Fruit fly (Drosophila melanogaster) whole organism, embryonic: ENCODE results near the gene CG32713.
A peak's percentile ranks its signal among the peaks of the same experiment; 100 is the strongest.

ENCODE experiments used
- B-H1 ChIP-seq: fragments of 200-800 bp; sonication (Bioruptor generic); IDR thresholded peaks from 3 replicates; pipeline ENCODE4 v1.3.6; 2022; ENCODE audit warnings: missing biosample characterization, missing genetic modification characterization
- CG1024 ChIP-seq: fragments of 200-800 bp; sonication (Bioruptor generic); IDR thresholded peaks from 2 replicates; pipeline ENCODE4 v1.3.6; 2022; ENCODE audit warnings: missing biosample characterization, missing genetic modification characterization
- CG11247 ChIP-seq: fragments of 200-800 bp; sonication (Bioruptor generic); IDR thresholded peaks from 2 replicates; pipeline ENCODE4 v1.3.6; 2022; ENCODE audit warnings: missing biosample characterization, missing genetic modification characterization
- CG12744 ChIP-seq: fragments of 200-800 bp; sonication (Bioruptor generic); optimal IDR thresholded peaks from 2 replicates; lab custom pipeline; 2016; ENCODE audit warnings: missing biosample characterization, missing genetic modification characterization
- CG13424 ChIP-seq: fragments of 200-800 bp; sonication (Bioruptor generic); optimal IDR thresholded peaks from 2 replicates; lab custom pipeline; 2019; ENCODE audit warnings: missing biosample characterization, mild to moderate bottlenecking, missing genetic modification characterization, moderate library complexity
- CG16779 ChIP-seq: fragments of 200-800 bp; sonication (Bioruptor generic); IDR thresholded peaks from 2 replicates; pipeline ENCODE4 v1.3.6; 2022; ENCODE audit warnings: missing biosample characterization, missing genetic modification characterization
- CG2202 ChIP-seq: fragments of 200-800 bp; sonication (Bioruptor generic); optimal IDR thresholded peaks from 2 replicates; lab custom pipeline; 2018; ENCODE audit warnings: missing biosample characterization, mild to moderate bottlenecking, missing genetic modification characterization
- CG2678 ChIP-seq: fragments of 200-800 bp; sonication (Bioruptor generic); optimal IDR thresholded peaks from 3 replicates; lab custom pipeline; 2019; ENCODE audit warnings: missing biosample characterization, mild to moderate bottlenecking, missing genetic modification characterization, moderate library complexity
- CG33213 ChIP-seq: fragments of 200-800 bp; sonication (Bioruptor generic); optimal IDR thresholded peaks from 3 replicates; lab custom pipeline; 2016; ENCODE audit warnings: missing biosample characterization, missing genetic modification characterization
- CG34422 ChIP-seq: fragments of 200-800 bp; sonication (Bioruptor generic); IDR thresholded peaks from 3 replicates; pipeline ENCODE4 v1.3.6; 2022; ENCODE audit warnings: missing biosample characterization, missing genetic modification characterization
- CG4424 ChIP-seq: fragments of 200-800 bp; sonication (Bioruptor generic); optimal IDR thresholded peaks from 3 replicates; lab custom pipeline; 2016; ENCODE audit warnings: missing biosample characterization, missing genetic modification characterization
- CG4707 ChIP-seq: fragments of 200-800 bp; sonication (Bioruptor generic); optimal IDR thresholded peaks from 2 replicates; lab custom pipeline; 2018; ENCODE audit warnings: missing biosample characterization, mild to moderate bottlenecking, missing genetic modification characterization, moderate library complexity
- CG5180 ChIP-seq: fragments of 200-800 bp; sonication (Bioruptor generic); optimal IDR thresholded peaks from 3 replicates; lab custom pipeline; 2017; ENCODE audit warnings: missing biosample characterization, missing genetic modification characterization, mild to moderate bottlenecking, moderate library complexity, missing genetic modification reagents
- CG7372 ChIP-seq: fragments of 200-800 bp; sonication (Bioruptor generic); IDR thresholded peaks from 2 replicates; pipeline ENCODE4 v1.3.6; 2022; ENCODE audit warnings: missing biosample characterization, missing genetic modification characterization
- CG8388 ChIP-seq: fragments of 200-800 bp; sonication (Bioruptor generic); optimal IDR thresholded peaks from 2 replicates; lab custom pipeline; 2019; ENCODE audit warnings: missing biosample characterization, mild to moderate bottlenecking, missing genetic modification characterization, moderate library complexity
- CG8924 ChIP-seq: fragments of 200-800 bp; optimal IDR thresholded peaks from 3 replicates; lab custom pipeline; 2019; ENCODE audit warnings: missing biosample characterization, mild to moderate bottlenecking, missing genetic modification characterization, moderate library complexity
- Doc3 ChIP-seq: fragments of 200-800 bp; sonication (Bioruptor generic); IDR thresholded peaks from 3 replicates; pipeline ENCODE4 v1.3.6; 2022; ENCODE audit warnings: missing biosample characterization, missing genetic modification characterization; ENCODE audit not compliant: partially characterized antibody
- HmgD ChIP-seq: fragments of 200-800 bp; sonication (Bioruptor generic); optimal IDR thresholded peaks from 3 replicates; lab custom pipeline; 2016; ENCODE audit warnings: missing biosample characterization, missing genetic modification characterization
- Hr51 ChIP-seq, 2 experiments: fragments of 200-800 bp; sonication (Bioruptor generic); optimal IDR thresholded peaks; 2 replicates in 1 of 2; 3 replicates in 1 of 2; lab custom pipeline; 2016 to 2018; ENCODE audit warnings: missing biosample characterization in 2 of 2, missing genetic modification characterization in 2 of 2, mild to moderate bottlenecking in 1 of 2, moderate library complexity in 1 of 2
- Jarid2 ChIP-seq: fragments of 200-800 bp; sonication (Bioruptor generic); optimal IDR thresholded peaks from 3 replicates; lab custom pipeline; 2017; ENCODE audit warnings: mild to moderate bottlenecking, missing biosample characterization, missing genetic modification reagents, missing genetic modification characterization
- Med ChIP-seq: fragments of 200-800 bp; sonication (Bioruptor generic); peaks from one replicate; lab custom pipeline; 2016; ENCODE audit warnings: missing biosample characterization, missing genetic modification characterization, mild to moderate bottlenecking, inconsistent platforms, moderate library complexity
- Meics ChIP-seq: fragments of 200-800 bp; sonication (Bioruptor generic); optimal IDR thresholded peaks from 2 replicates; lab custom pipeline; 2017; ENCODE audit warnings: missing biosample characterization, mild to moderate bottlenecking, missing genetic modification characterization
- Nf-YB ChIP-seq: fragments of 200-800 bp; sonication (Bioruptor generic); optimal IDR thresholded peaks from 3 replicates; lab custom pipeline; 2019; ENCODE audit warnings: missing biosample characterization, mild to moderate bottlenecking, missing genetic modification characterization, moderate library complexity
- Nf-YC ChIP-seq: fragments of 200-800 bp; optimal IDR thresholded peaks from 3 replicates; lab custom pipeline; 2019; ENCODE audit warnings: missing biosample characterization, mild to moderate bottlenecking, missing genetic modification characterization, moderate library complexity
- NfI ChIP-seq: fragments of 200-800 bp; sonication (Bioruptor generic); optimal IDR thresholded peaks from 3 replicates; lab custom pipeline; 2018; ENCODE audit warnings: missing biosample characterization, mild to moderate bottlenecking, missing genetic modification characterization, moderate library complexity
- Ptx1 ChIP-seq: fragments of 200-800 bp; sonication (Bioruptor generic); IDR thresholded peaks from 2 replicates; pipeline ENCODE4 v1.3.6; 2022; ENCODE audit warnings: missing biosample characterization, missing genetic modification characterization
- Ssrp ChIP-seq: fragments of 200-800 bp; sonication (Bioruptor generic); optimal IDR thresholded peaks from 2 replicates; lab custom pipeline; 2018; ENCODE audit warnings: missing biosample characterization, mild to moderate bottlenecking, missing genetic modification characterization, moderate library complexity
- Trl ChIP-seq, 3 experiments: fragments of >200 bp in 2 of 3; fragments of 200-800 bp in 1 of 3; sonication (Bioruptor generic) in 1 of 3; optimal IDR thresholded peaks; 2 replicates in 1 of 3; 3 replicates in 2 of 3; lab custom pipeline; 2016 to 2017; ENCODE audit warnings: missing biosample characterization in 1 of 3, missing genetic modification characterization in 1 of 3
- Usf ChIP-seq: fragments of 200-800 bp; sonication (Bioruptor generic); optimal IDR thresholded peaks from 2 replicates; lab custom pipeline; 2017; ENCODE audit warnings: missing genotype, missing biosample characterization, missing genetic modification characterization
- Xrp1 ChIP-seq: fragments of 200-800 bp; sonication (Bioruptor generic); IDR thresholded peaks from 2 replicates; pipeline ENCODE4 v1.3.6; 2022; ENCODE audit warnings: missing biosample characterization, missing genetic modification characterization
- YL-1 ChIP-seq: fragments of 200-800 bp; sonication (Bioruptor generic); optimal IDR thresholded peaks from 3 replicates; lab custom pipeline; 2017; ENCODE audit warnings: missing biosample characterization, mild to moderate bottlenecking, missing genetic modification characterization
- bcd ChIP-seq: fragments of 200-800 bp; sonication (Bioruptor generic); optimal IDR thresholded peaks from 2 replicates; lab custom pipeline; 2017; ENCODE audit warnings: missing biosample characterization, mild to moderate bottlenecking, missing genetic modification characterization
- corto ChIP-seq: fragments of 200-800 bp; sonication (Bioruptor generic); optimal IDR thresholded peaks from 2 replicates; lab custom pipeline; 2016; ENCODE audit warnings: missing biosample characterization, mild to moderate bottlenecking, missing genetic modification characterization, moderate library complexity
- crol ChIP-seq: fragments of 200-800 bp; sonication (Bioruptor generic); IDR thresholded peaks from 2 replicates; pipeline ENCODE4 v1.3.6; 2022; ENCODE audit warnings: missing biosample characterization, missing genetic modification characterization
- disco-r ChIP-seq: fragments of 200-800 bp; sonication (Bioruptor generic); optimal IDR thresholded peaks from 2 replicates; lab custom pipeline; 2016; ENCODE audit warnings: missing biosample characterization, missing genetic modification characterization
- eve ChIP-seq, 2 experiments: fragments of >200 bp; optimal IDR thresholded peaks; 2 replicates each; lab custom pipeline; 2017; ENCODE audit warnings: missing biosample characterization in 2 of 2, missing genetic modification characterization in 2 of 2
- fru ChIP-seq: fragments of >200 bp; optimal IDR thresholded peaks from 2 replicates; lab custom pipeline; 2017
- grau ChIP-seq: fragments of 200-800 bp; optimal IDR thresholded peaks from 3 replicates; lab custom pipeline; 2019; ENCODE audit warnings: missing biosample characterization, mild to moderate bottlenecking, missing genetic modification characterization, moderate library complexity
- hbn ChIP-seq: fragments of 200-800 bp; sonication (Bioruptor generic); IDR thresholded peaks from 2 replicates; pipeline ENCODE4 v1.3.6; 2022; ENCODE audit warnings: missing biosample characterization, missing genetic modification characterization; ENCODE audit not compliant: partially characterized antibody
- inv ChIP-seq: fragments of 200-800 bp; sonication (Bioruptor generic); IDR thresholded peaks from 2 replicates; pipeline ENCODE4 v1.3.6; 2022; ENCODE audit warnings: missing biosample characterization, missing genetic modification characterization; ENCODE audit not compliant: partially characterized antibody
- mirr ChIP-seq: fragments of 200-800 bp; sonication (Bioruptor generic); optimal IDR thresholded peaks from 3 replicates; lab custom pipeline; 2018; ENCODE audit warnings: missing biosample characterization, mild to moderate bottlenecking, missing genetic modification characterization
- nerfin-2 ChIP-seq: fragments of 200-800 bp; sonication (Bioruptor generic); IDR thresholded peaks from 2 replicates; pipeline ENCODE4 v1.3.6; 2022; ENCODE audit warnings: missing biosample characterization, missing genetic modification characterization; ENCODE audit not compliant: partially characterized antibody
- prd ChIP-seq, 3 experiments: fragments of >200 bp in 2 of 3; fragments of 200-800 bp in 1 of 3; sonication (Bioruptor generic) in 1 of 3; optimal IDR thresholded peaks in 2 of 3; IDR thresholded peaks in 1 of 3; 2 replicates in 2 of 3; 3 replicates in 1 of 3; pipeline versions ENCODE4 v1.3.6 to Lab custom; 2017 to 2022; ENCODE audit warnings: missing biosample characterization in 1 of 3, missing genetic modification characterization in 1 of 3
- tio ChIP-seq: fragments of 200-800 bp; sonication (Bioruptor generic); optimal IDR thresholded peaks from 2 replicates; lab custom pipeline; 2017; ENCODE audit warnings: missing biosample characterization, missing genetic modification characterization, inconsistent platforms
- tll ChIP-seq, 2 experiments: fragments of 200-800 bp in 1 of 2; fragments of >200 bp in 1 of 2; sonication (Bioruptor generic) in 1 of 2; optimal IDR thresholded peaks; 2 replicates each; lab custom pipeline; 2017 to 2019; ENCODE audit warnings: missing biosample characterization in 2 of 2, missing genetic modification characterization in 2 of 2, mild to moderate bottlenecking in 1 of 2, moderate library complexity in 1 of 2
- vnd ChIP-seq: fragments of 200-800 bp; sonication (Bioruptor generic); IDR thresholded peaks from 3 replicates; pipeline ENCODE4 v1.3.6; 2022; ENCODE audit warnings: missing biosample characterization, missing genetic modification characterization; ENCODE audit not compliant: partially characterized antibody
- vvl ChIP-seq: fragments of 200-800 bp; sonication (Bioruptor generic); IDR thresholded peaks from 2 replicates; pipeline ENCODE4 v1.3.6; 2022; ENCODE audit warnings: missing biosample characterization, missing genetic modification characterization

CG32713 gene

dm6 chrX:8410349-8411240 is 46.8 kb downstream of the CG32713 start (continued):
- no peak for TF ChIP-seq inv (GFP tag; lab: Robert Waterston, UW)
- TF ChIP-seq vvl (GFP tag; lab: Robert Waterston, UW): peak; percentile 22
- no peak for TF ChIP-seq CG4707
- no peak for TF ChIP-seq Nf-YC
- no peak for TF ChIP-seq CG2678
- no peak for TF ChIP-seq prd (optimal IDR thresholded peaks at IDR 0.05; lab: Kevin White, UChicago)
- TF ChIP-seq prd (GFP tag; IDR thresholded peaks at IDR 0.05; lab: Robert Waterston, UW): no peak
- no peak for TF ChIP-seq CG7372 (GFP tag; lab: Robert Waterston, UW)
- no peak for TF ChIP-seq vnd (GFP tag; lab: Robert Waterston, UW)
- peak; percentile 26; the same call in 1 of the 3 replicates for TF ChIP-seq CG34422 (GFP tag; lab: Robert Waterston, UW)
- no peak; the same call in 2 of the 3 replicates for TF ChIP-seq B-H1 (GFP tag; lab: Robert Waterston, UW)
- TF ChIP-seq grau (tag; lab: Kevin White, UChicago): no peak
- no peak for TF ChIP-seq Meics (GFP tag; lab: Kevin White, UChicago)
- no peak for TF ChIP-seq CG5180
- no peak for TF ChIP-seq Nf-YB
- TF ChIP-seq disco-r: no peak
- TF ChIP-seq Med (GFP tag; lab: Kevin White, UChicago): peak; percentile 47
- peak; percentile 96 to 98 for TF ChIP-seq Trl (optimal IDR thresholded peaks at IDR 0.05; lab: Kevin White, UChicago)
- peak; percentile 22 for TF ChIP-seq Trl (GFP tag; optimal IDR thresholded peaks at IDR 0.05; lab: Kevin White, UChicago)
- no peak for TF ChIP-seq CG8388 (GFP tag; lab: Kevin White, UChicago)
- TF ChIP-seq CG4424 (GFP tag; lab: Kevin White, UChicago): no peak
- no peak for TF ChIP-seq YL-1 (GFP tag; lab: Kevin White, UChicago)
- TF ChIP-seq Usf (GFP tag; lab: Kevin White, UChicago): no peak
- no peak for TF ChIP-seq CG8924 (tag; lab: Kevin White, UChicago)
- no peak for TF ChIP-seq nerfin-2
- peak; percentile 9 for TF ChIP-seq HmgD (GFP tag; lab: Kevin White, UChicago)
- no peak for TF ChIP-seq CG11247
- no peak for TF ChIP-seq hbn
- TF ChIP-seq bcd: no peak
- no peak for TF ChIP-seq CG12744 (GFP tag; lab: Kevin White, UChicago)
- no peak for TF ChIP-seq tio (GFP tag; lab: Kevin White, UChicago)
- TF ChIP-seq crol: no peak
- TF ChIP-seq CG16779 (GFP tag; lab: Robert Waterston, UW): 0 out of 2 replicates have a peak, but pooled peaks have one; percentile 9
- no peak for TF ChIP-seq Ptx1 (GFP tag; lab: Robert Waterston, UW)
- TF ChIP-seq Xrp1 (GFP tag; lab: Robert Waterston, UW): peak; percentile 6; the same call in 1 of the 2 replicates
- TF ChIP-seq mirr (GFP tag; lab: Kevin White, UChicago): no peak
- no peak for TF ChIP-seq Ssrp (tag; lab: Kevin White, UChicago)
- TF ChIP-seq CG13424 (tag; lab: Kevin White, UChicago): no peak
- no peak for TF ChIP-seq NfI (GFP tag; lab: Kevin White, UChicago)
- no peak for TF ChIP-seq CG33213 (GFP tag; lab: Kevin White, UChicago)
- no peak for TF ChIP-seq fru (lab: Kevin White, UChicago)
- no peak for TF ChIP-seq eve (GFP tag; optimal IDR thresholded peaks at IDR 0.05; lab: Kevin White, UChicago)
- no peak for TF ChIP-seq CG1024 (GFP tag; lab: Robert Waterston, UW)
- no peak for TF ChIP-seq Doc3 (GFP tag; lab: Robert Waterston, UW)
- no peak for TF ChIP-seq tll (GFP tag; optimal IDR thresholded peaks at IDR 0.05; lab: Kevin White, UChicago)
- TF ChIP-seq corto: no peak
- no peak for TF ChIP-seq Jarid2 (GFP tag; lab: Kevin White, UChicago)
- no peak for TF ChIP-seq CG2202 (tag; lab: Kevin White, UChicago)
- TF ChIP-seq Hr51 (GFP tag; optimal IDR thresholded peaks at IDR 0.05; lab: Kevin White, UChicago): no peak
